Worm (Caenorhabditis elegans) whole organism, L2 larva: Measurements from ENCODE around the gene CD4.11.

Experiments used
- R02D3.7 ChIP-seq: fragments of 150-350 bp; optimal IDR thresholded peaks from 2 replicates; lab custom pipeline; 2014; ENCODE audit warnings: missing biosample characterization, missing genetic modification characterization
- nhr-129 ChIP-seq: fragments of 150-350 bp; optimal IDR thresholded peaks from 2 replicates; lab custom pipeline; 2014; ENCODE audit warnings: missing biosample characterization, missing genetic modification characterization
- nhr-237 ChIP-seq: fragments of 150-350 bp; optimal IDR thresholded peaks from 2 replicates; lab custom pipeline; 2014; ENCODE audit warnings: missing biosample characterization, missing genetic modification characterization
- nhr-25 ChIP-seq: fragments of 150-350 bp; sonication (generic microtip); optimal IDR thresholded peaks from 3 replicates; lab custom pipeline; 2014; ENCODE audit warnings: missing biosample characterization, missing genetic modification characterization
- nhr-6 ChIP-seq: fragments of 150-350 bp; optimal IDR thresholded peaks from 2 replicates; lab custom pipeline; 2014; ENCODE audit warnings: missing biosample characterization, missing genetic modification characterization
- sem-4 ChIP-seq: fragments of 150-350 bp; optimal IDR thresholded peaks from 2 replicates; lab custom pipeline; 2014; ENCODE audit warnings: missing biosample characterization, missing genetic modification reagents, missing genetic modification characterization
- zag-1 ChIP-seq: fragments of 150-350 bp; optimal IDR thresholded peaks from 2 replicates; lab custom pipeline; 2014; ENCODE audit warnings: missing biosample characterization, missing genetic modification characterization

DNA sequence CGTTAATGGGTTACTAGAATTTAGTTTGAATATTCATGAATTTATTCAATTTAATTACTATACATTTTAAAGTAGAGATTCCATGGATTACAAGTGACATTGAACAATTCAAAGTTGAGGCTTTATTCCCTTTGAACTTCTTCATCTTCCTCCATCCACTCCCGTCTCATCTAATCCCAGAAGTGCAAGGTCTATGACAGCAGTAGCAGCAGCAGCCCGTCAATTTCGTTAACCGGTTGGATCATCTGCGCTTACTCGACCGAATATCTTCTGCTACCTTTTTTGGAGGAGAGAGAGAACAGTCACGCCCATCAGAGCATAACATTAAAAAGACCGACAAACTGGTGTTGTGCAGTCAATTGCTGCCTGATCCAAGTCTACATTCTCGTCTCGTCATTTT is 32.4 kb downstream of the CD4.11 start, which contains the start of gene M03E7.2:
- TF ChIP-seq nhr-129 (tag; lab: Kevin White, UChicago) = no peak
- no peak for TF ChIP-seq sem-4
- TF ChIP-seq nhr-6 (tag; lab: Kevin White, UChicago) = no peak
- TF ChIP-seq R02D3.7 (tag; lab: Kevin White, UChicago) = no peak
- TF ChIP-seq zag-1 (tag; lab: Kevin White, UChicago) = no peak
- no peak for TF ChIP-seq nhr-237
- TF ChIP-seq nhr-25 (tag; lab: Kevin White, UChicago) = no peak
